Worm (Caenorhabditis elegans): ENCODE results near the gene gmps-1.

- TF ChIP-seq ama-1 (optimal IDR thresholded peaks at IDR 0.05) (no peak), B0310.2 (tag; optimal IDR thresholded peaks at IDR 0.05) (no peak), tbx-11 (GFP tag; IDR thresholded peaks at IDR 0.05) (no peak), aly-1 (tag; optimal IDR thresholded peaks at IDR 0.05) (no peak), hmg-4 (GFP tag; optimal IDR thresholded peaks at IDR 0.05) (no peak)
Observed at ce11 chrII:10885250-10885649, 16.7 kb upstream of the gmps-1 start.

Measured in whole organism, early embryonic.